Worm (Caenorhabditis elegans) whole organism, L3 larva: ENCODE results near the gene hrg-1.
A peak's percentile ranks its signal among the peaks of the same experiment; 100 is the strongest.

Experiments
- R02D3.7 ChIP-seq: fragments of 150-350 bp; optimal IDR thresholded peaks from 2 replicates; lab custom pipeline; 2014; ENCODE audit warnings: missing biosample characterization, missing genetic modification characterization
- aly-2 ChIP-seq: fragments of 150-350 bp; optimal IDR thresholded peaks from 2 replicates; lab custom pipeline; 2014; ENCODE audit warnings: missing biosample characterization, missing genetic modification characterization
- ama-1 ChIP-seq: fragments of 150-350 bp; optimal IDR thresholded peaks from 2 replicates; lab custom pipeline; 2018
- ceh-16 ChIP-seq: sonication (generic microtip); optimal IDR thresholded peaks from 2 replicates; lab custom pipeline; 2017; ENCODE audit warnings: missing biosample characterization, missing genetic modification characterization
- ceh-9 ChIP-seq: sonication (generic microtip); optimal IDR thresholded peaks from 2 replicates; lab custom pipeline; 2018; ENCODE audit warnings: missing biosample characterization, missing genetic modification characterization
- daf-12 ChIP-seq: fragments of 150-350 bp; optimal IDR thresholded peaks from 2 replicates; lab custom pipeline; 2014; ENCODE audit warnings: missing biosample characterization, missing genetic modification reagents, missing genetic modification characterization
- egl-27 ChIP-seq: sonication (generic microtip); optimal IDR thresholded peaks from 4 replicates; lab custom pipeline; 2017; ENCODE audit warnings: missing biosample characterization, missing genetic modification reagents, missing genetic modification characterization
- egl-5 ChIP-seq: fragments of 150-350 bp; optimal IDR thresholded peaks from 2 replicates; lab custom pipeline; 2017; ENCODE audit warnings: missing biosample characterization, missing genetic modification reagents, missing genetic modification characterization, inconsistent platforms
- elt-2 ChIP-seq: sonication (generic microtip); optimal IDR thresholded peaks from 2 replicates; lab custom pipeline; 2016; ENCODE audit warnings: missing genetic modification reagents, mild to moderate bottlenecking, missing genetic modification characterization, missing compliant biosample characterization
- elt-3 ChIP-seq, 3 experiments: fragments of 150-350 bp in 1 of 3; sonication (generic microtip) in 2 of 3; optimal IDR thresholded peaks; 2 replicates in 2 of 3; 4 replicates in 1 of 3; lab custom pipeline; 2014 to 2017; ENCODE audit warnings: missing biosample characterization in 3 of 3, missing genetic modification characterization in 3 of 3
- eor-1 ChIP-seq, 2 experiments: fragments of 150-350 bp; optimal IDR thresholded peaks; 2 replicates each; lab custom pipeline; 2014 to 2018; ENCODE audit warnings: missing biosample characterization in 2 of 2, missing genetic modification characterization in 2 of 2
- fkh-10 ChIP-seq: sonication (generic microtip); optimal IDR thresholded peaks from 2 replicates; lab custom pipeline; 2017; ENCODE audit warnings: missing biosample characterization, missing genetic modification reagents, missing genetic modification characterization
- fkh-2 ChIP-seq: fragments of 150-350 bp; optimal IDR thresholded peaks from 2 replicates; lab custom pipeline; 2014; ENCODE audit warnings: missing biosample characterization, missing genetic modification reagents, missing genetic modification characterization
- fos-1 ChIP-seq: fragments of 150-350 bp; optimal IDR thresholded peaks from 2 replicates; lab custom pipeline; 2014; ENCODE audit warnings: missing biosample characterization, missing genetic modification characterization
- hmg-11 ChIP-seq: sonication (generic microtip); optimal IDR thresholded peaks from 2 replicates; lab custom pipeline; 2016; ENCODE audit warnings: missing genetic modification characterization, missing compliant biosample characterization
- lin-15B ChIP-seq: fragments of 150-350 bp; optimal IDR thresholded peaks from 2 replicates; lab custom pipeline; 2014; ENCODE audit warnings: missing biosample characterization, missing genetic modification characterization
- lin-39 ChIP-seq: fragments of 150-350 bp; optimal IDR thresholded peaks from 2 replicates; lab custom pipeline; 2018; ENCODE audit warnings: missing biosample characterization, missing genetic modification reagents, missing genetic modification characterization
- lsy-12 ChIP-seq: sonication (generic microtip); optimal IDR thresholded peaks from 2 replicates; lab custom pipeline; 2016; ENCODE audit warnings: mild to moderate bottlenecking, missing genetic modification characterization, missing compliant biosample characterization
- mdl-1 ChIP-seq: fragments of 150-350 bp; optimal IDR thresholded peaks from 2 replicates; lab custom pipeline; 2014; ENCODE audit warnings: missing biosample characterization, missing genetic modification characterization
- nfya-1 ChIP-seq: sonication (generic microtip); optimal IDR thresholded peaks from 2 replicates; lab custom pipeline; 2017; ENCODE audit warnings: missing genetic modification characterization, mild to moderate bottlenecking, missing compliant biosample characterization, antibody characterized with exemption, moderate library complexity; ENCODE audit not compliant: insufficient read depth
- nhr-12 ChIP-seq: fragments of 150-350 bp; optimal IDR thresholded peaks from 2 replicates; lab custom pipeline; 2014; ENCODE audit warnings: missing biosample characterization, missing genetic modification characterization
- nhr-23 ChIP-seq: fragments of 150-350 bp; optimal IDR thresholded peaks from 2 replicates; lab custom pipeline; 2014; ENCODE audit warnings: missing biosample characterization, missing genetic modification reagents, missing genetic modification characterization
- nhr-237 ChIP-seq: fragments of 150-350 bp; optimal IDR thresholded peaks from 2 replicates; lab custom pipeline; 2014; ENCODE audit warnings: missing biosample characterization, missing genetic modification characterization
- nhr-25 ChIP-seq: sonication (generic microtip); optimal IDR thresholded peaks from 2 replicates; lab custom pipeline; 2017; ENCODE audit warnings: missing biosample characterization, missing genetic modification characterization
- nhr-28 ChIP-seq: fragments of 150-350 bp; optimal IDR thresholded peaks from 2 replicates; lab custom pipeline; 2014; ENCODE audit warnings: missing biosample characterization, missing genetic modification characterization
- nhr-76 ChIP-seq: fragments of 150-350 bp; sonication (generic microtip); optimal IDR thresholded peaks from 5 replicates; lab custom pipeline; 2014; ENCODE audit warnings: missing biosample characterization, missing genetic modification characterization
- nhr-77 ChIP-seq: fragments of 150-350 bp; optimal IDR thresholded peaks from 2 replicates; lab custom pipeline; 2014; ENCODE audit warnings: missing biosample characterization, missing genetic modification characterization
- pha-4 ChIP-seq: fragments of 150-350 bp; optimal IDR thresholded peaks from 2 replicates; lab custom pipeline; 2014; ENCODE audit warnings: missing biosample characterization, missing genetic modification reagents, missing genetic modification characterization
- pqm-1 ChIP-seq: fragments of 150-350 bp; optimal IDR thresholded peaks from 2 replicates; lab custom pipeline; 2017; ENCODE audit warnings: missing biosample characterization, missing genetic modification characterization, inconsistent platforms
- sea-2 ChIP-seq: fragments of 150-350 bp; sonication (generic microtip); optimal IDR thresholded peaks from 4 replicates; lab custom pipeline; 2014; ENCODE audit warnings: missing biosample characterization, missing genetic modification reagents, missing genetic modification characterization
- skn-1 ChIP-seq: fragments of 150-350 bp; optimal IDR thresholded peaks from 2 replicates; lab custom pipeline; 2014; ENCODE audit warnings: missing biosample characterization, missing genetic modification characterization
- snpc-4 ChIP-seq: fragments of 150-350 bp; optimal IDR thresholded peaks from 2 replicates; lab custom pipeline; 2014; ENCODE audit warnings: missing biosample characterization, missing genetic modification characterization
- tbx-2 ChIP-seq: sonication (generic microtip); optimal IDR thresholded peaks from 2 replicates; lab custom pipeline; 2016; ENCODE audit warnings: mild to moderate bottlenecking, missing genetic modification characterization, missing compliant biosample characterization
- unc-62 ChIP-seq: fragments of 150-350 bp; sonication (generic microtip); optimal IDR thresholded peaks from 4 replicates; lab custom pipeline; 2014; ENCODE audit warnings: missing biosample characterization, missing genetic modification reagents, missing genetic modification characterization
- zag-1 ChIP-seq: fragments of 150-350 bp; optimal IDR thresholded peaks from 2 replicates; lab custom pipeline; 2014; ENCODE audit warnings: missing biosample characterization, missing genetic modification characterization
- ztf-11 ChIP-seq: fragments of 150-350 bp; optimal IDR thresholded peaks from 2 replicates; lab custom pipeline; 2014; ENCODE audit warnings: missing biosample characterization, missing genetic modification characterization
- ztf-4 ChIP-seq: fragments of 150-350 bp; optimal IDR thresholded peaks from 2 replicates; lab custom pipeline; 2014; ENCODE audit warnings: missing biosample characterization, missing genetic modification characterization

hrg-1 gene

DNA sequence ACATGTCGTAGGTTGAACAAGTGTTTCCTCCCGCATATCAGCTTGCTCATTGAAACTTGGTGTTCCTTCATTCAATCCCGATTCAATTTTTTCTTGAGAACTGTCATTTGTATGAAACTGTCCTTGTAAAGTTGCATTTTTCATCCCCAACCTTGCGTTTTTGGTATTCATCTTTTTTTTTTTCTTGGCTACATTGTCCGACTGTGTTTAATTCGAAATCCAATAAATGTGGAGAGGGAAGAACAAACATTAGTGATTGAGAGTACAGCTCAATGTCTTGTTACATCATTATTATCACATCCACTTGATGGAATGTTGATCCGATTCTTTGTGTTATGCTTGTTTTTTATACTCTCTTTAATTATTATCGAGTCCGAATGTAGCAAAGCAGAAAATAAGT is 5.9 kb upstream of the hrg-1 start, which contains the start of gene acr-10:
Gene acr-10 (plus strand): TSS at position 301 of the 400 bp plus-strand sequence.
- TF ChIP-seq ceh-16 (tag; lab: Kevin White, UChicago) (no peak), zag-1 (tag; lab: Kevin White, UChicago) (no peak), lsy-12 (tag; lab: Kevin White, UChicago) (no peak), egl-5 (tag; lab: Kevin White, UChicago) (no peak), aly-2 (tag; lab: Kevin White, UChicago) (no peak), ama-1 (lab: Kevin White, UChicago) (no peak), tbx-2 (tag; lab: Kevin White, UChicago) (no peak), R02D3.7 (tag; lab: Kevin White, UChicago) (no peak), nhr-25 (tag; lab: Kevin White, UChicago) (no peak), pha-4 (tag; lab: Kevin White, UChicago) (no peak), lin-39 (no peak), nhr-237 (no peak)

DNA sequence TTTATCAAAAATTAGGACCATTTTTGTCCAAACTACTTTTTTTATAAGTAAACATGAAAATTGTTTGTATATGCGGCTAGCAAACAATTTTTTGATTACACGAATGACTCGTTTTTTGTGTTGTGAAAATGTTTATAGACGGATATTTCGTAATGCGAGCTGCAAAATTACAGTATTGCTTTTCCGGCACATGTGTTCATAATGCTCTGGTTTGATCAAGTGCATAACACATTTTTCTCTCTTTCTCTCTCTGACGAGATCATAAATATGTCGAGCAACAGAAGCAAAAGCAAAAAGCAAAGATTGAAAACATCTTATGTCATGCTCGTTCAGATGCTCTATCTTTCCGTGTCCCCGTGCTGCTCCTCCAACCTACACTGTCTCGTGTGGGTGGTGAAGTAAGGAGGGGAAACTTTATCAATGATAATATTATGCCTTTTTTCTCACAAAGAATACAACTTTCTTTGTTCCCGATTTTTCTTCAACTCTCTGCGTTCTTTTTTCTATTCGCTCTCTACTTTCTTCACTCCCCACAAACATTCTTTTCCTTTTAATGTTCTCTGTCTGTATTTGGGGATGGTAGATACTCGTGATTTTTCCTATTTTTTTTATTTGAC is 2.7 kb upstream of the hrg-1 start:
- no peak for TF ChIP-seq nhr-23 (tag; lab: Kevin White, UChicago)
- TF ChIP-seq nhr-25 (tag; lab: Kevin White, UChicago) = no peak
- peak; percentile 46 for TF ChIP-seq pha-4 (tag; lab: Kevin White, UChicago)
- TF ChIP-seq snpc-4 (tag; lab: Kevin White, UChicago) = no peak
- peak; percentile 37 for TF ChIP-seq ztf-4
- TF ChIP-seq elt-2 = peak; percentile 89
- TF ChIP-seq egl-27 (tag; lab: Kevin White, UChicago) = no peak
- TF ChIP-seq pqm-1 (tag; lab: Kevin White, UChicago) = peak; percentile 75
- TF ChIP-seq skn-1 (tag; lab: Kevin White, UChicago) = peak; percentile 13
- TF ChIP-seq nfya-1 = peak; percentile 1

DNA sequence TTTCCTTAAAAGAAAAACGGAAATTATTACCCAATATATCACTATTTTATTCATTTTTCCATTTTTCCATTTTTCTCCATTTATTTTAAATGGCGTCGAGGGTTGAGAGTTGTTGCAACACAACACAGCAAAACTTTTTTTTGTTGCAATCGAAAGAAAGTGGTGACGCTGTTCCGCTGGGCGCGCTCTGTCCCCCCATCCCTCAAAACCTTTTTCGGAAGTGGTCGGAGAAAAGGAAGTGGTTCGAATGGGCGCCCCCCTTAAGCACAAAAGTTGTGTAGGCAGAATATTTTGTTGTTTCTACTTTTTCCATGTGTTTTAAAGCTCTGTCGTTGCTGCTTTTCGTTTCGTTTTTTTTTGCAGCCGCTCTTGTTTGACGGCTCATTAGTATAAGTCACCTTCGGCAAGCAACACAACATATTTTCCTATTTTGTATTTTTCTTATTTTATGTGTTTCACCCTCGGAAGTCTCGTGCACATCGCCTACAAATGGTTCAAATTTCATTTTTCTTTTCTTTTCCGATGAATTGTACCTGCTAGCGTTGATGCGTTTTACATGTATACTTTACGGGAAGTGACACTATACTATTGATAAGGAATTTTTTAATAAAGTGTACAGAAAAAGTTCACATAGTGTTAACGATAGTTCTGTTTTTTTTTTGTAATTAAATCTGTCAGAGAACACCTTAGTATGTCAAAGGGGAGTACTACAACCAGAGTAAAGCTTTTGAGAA is 1.7 kb upstream of the hrg-1 start:
- no peak for TF ChIP-seq fkh-10 (GFP tag; lab: Kevin White, UChicago)
- TF ChIP-seq elt-3 (tag; optimal IDR thresholded peaks at IDR 0.05; lab: Kevin White, UChicago) = no peak
- TF ChIP-seq pha-4 (tag; lab: Kevin White, UChicago) = no peak
- no peak for TF ChIP-seq mdl-1 (tag; lab: Kevin White, UChicago)
- TF ChIP-seq hmg-11 (tag; lab: Kevin White, UChicago) = peak; percentile 26
- peak; percentile 20 for TF ChIP-seq pqm-1 (tag; lab: Kevin White, UChicago)
- no peak for TF ChIP-seq ceh-9
- no peak for TF ChIP-seq ztf-4
- TF ChIP-seq sea-2 (GFP tag; lab: Kevin White, UChicago) = no peak
- no peak for TF ChIP-seq nhr-28 (tag; lab: Kevin White, UChicago)
- TF ChIP-seq egl-5 (tag; lab: Kevin White, UChicago) = no peak
- no peak for TF ChIP-seq fos-1 (tag; lab: Kevin White, UChicago)
- no peak for TF ChIP-seq ceh-16 (tag; lab: Kevin White, UChicago)
- peak; percentile 17 for TF ChIP-seq elt-2
- TF ChIP-seq lin-39 = peak; percentile 19
- no peak for TF ChIP-seq nhr-12
- no peak for TF ChIP-seq fkh-2 (tag; lab: Kevin White, UChicago)
- no peak for TF ChIP-seq nhr-76

DNA sequence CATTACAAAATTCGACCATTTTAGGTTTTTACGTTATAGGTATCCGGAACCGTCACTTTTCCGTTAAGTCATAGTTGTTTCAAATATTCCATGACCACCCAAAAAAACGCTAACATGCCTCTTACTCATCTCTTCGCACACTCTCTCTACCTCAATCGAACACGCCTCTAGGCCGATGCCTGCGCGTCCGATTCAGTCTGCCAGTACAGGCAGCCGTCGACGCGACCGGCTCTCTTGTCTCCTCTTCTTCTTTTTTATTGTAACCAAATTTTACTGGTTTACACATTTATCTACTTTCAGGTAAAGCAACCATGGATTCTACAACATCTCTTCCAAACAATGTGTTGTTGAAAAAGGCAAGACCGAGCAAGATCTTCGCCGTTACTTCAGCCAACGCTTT is 4.1 kb downstream of the hrg-1 start, which contains the start of gene mop-25.1:
Gene mop-25.1 (plus strand): TSS at position 301 of the 400 bp plus-strand sequence.
- no peak for TF ChIP-seq nhr-76
- TF ChIP-seq fkh-10 (GFP tag; lab: Kevin White, UChicago) = no peak
- TF ChIP-seq fkh-2 (tag; lab: Kevin White, UChicago) = no peak
- no peak for TF ChIP-seq mdl-1 (tag; lab: Kevin White, UChicago)
- TF ChIP-seq eor-1 (tag; optimal IDR thresholded peaks at IDR 0.05; lab: Kevin White, UChicago) = no peak
- no peak for TF ChIP-seq daf-12 (tag; lab: Kevin White, UChicago)
- TF ChIP-seq nhr-12 = no peak
- TF ChIP-seq egl-5 (tag; lab: Kevin White, UChicago) = no peak
- TF ChIP-seq nhr-25 (tag; lab: Kevin White, UChicago) = no peak
- no peak for TF ChIP-seq hmg-11 (tag; lab: Kevin White, UChicago)
- no peak for TF ChIP-seq ztf-11
- TF ChIP-seq ztf-4 = no peak
- TF ChIP-seq fos-1 (tag; lab: Kevin White, UChicago) = no peak
- TF ChIP-seq lin-15B (tag; lab: Kevin White, UChicago) = no peak
- no peak for TF ChIP-seq egl-27 (tag; lab: Kevin White, UChicago)
- no peak for TF ChIP-seq unc-62 (GFP tag; lab: Kevin White, UChicago)
- TF ChIP-seq nhr-237 = no peak
- TF ChIP-seq nhr-77 (tag; lab: Kevin White, UChicago) = no peak
- TF ChIP-seq R02D3.7 (tag; lab: Kevin White, UChicago) = no peak
- no peak for TF ChIP-seq ama-1 (lab: Kevin White, UChicago)
- TF ChIP-seq, all 47 proteins: peak for 0
